Worm (Caenorhabditis elegans) whole organism, midembryonic: ENCODE data around the gene nep-1.

ENCODE experiments used
- T22C8.4 ChIP-seq: fragments of 200-800 bp; sonication (Bioruptor generic); IDR thresholded peaks from 2 replicates; pipeline ENCODE4 v1.3.6; 2022; ENCODE audit warnings: missing genetic modification characterization, missing compliant biosample characterization
- cog-1 ChIP-seq: sonication (generic microtip); optimal IDR thresholded peaks from 2 replicates; lab custom pipeline; 2016; ENCODE audit warnings: missing genetic modification characterization, missing compliant biosample characterization
- med-1 ChIP-seq: sonication (generic microtip); optimal IDR thresholded peaks from 2 replicates; lab custom pipeline; 2017; ENCODE audit warnings: missing genetic modification characterization, mild to moderate bottlenecking, missing compliant biosample characterization, antibody characterized with exemption, missing genetic modification reagents; ENCODE audit not compliant: insufficient read depth
- ref-1 ChIP-seq: fragments of 200-800 bp; sonication (Bioruptor generic); conservative IDR thresholded peaks from 2 replicates; pipeline ENCODE4 v1.3.6; 2022; ENCODE audit warnings: missing genetic modification reagents, missing genetic modification characterization, missing compliant biosample characterization
- tab-1 ChIP-seq: fragments of 200-800 bp; sonication (Bioruptor generic); IDR thresholded peaks from 2 replicates; pipeline ENCODE4 v1.3.6; 2022; ENCODE audit warnings: missing genetic modification characterization, missing compliant biosample characterization
- ztf-29 ChIP-seq: fragments of 200-800 bp; sonication (Bioruptor generic); IDR thresholded peaks from 2 replicates; pipeline ENCODE4 v1.3.6; 2022; ENCODE audit warnings: missing genetic modification reagents, missing genetic modification characterization, missing compliant biosample characterization

DNA sequence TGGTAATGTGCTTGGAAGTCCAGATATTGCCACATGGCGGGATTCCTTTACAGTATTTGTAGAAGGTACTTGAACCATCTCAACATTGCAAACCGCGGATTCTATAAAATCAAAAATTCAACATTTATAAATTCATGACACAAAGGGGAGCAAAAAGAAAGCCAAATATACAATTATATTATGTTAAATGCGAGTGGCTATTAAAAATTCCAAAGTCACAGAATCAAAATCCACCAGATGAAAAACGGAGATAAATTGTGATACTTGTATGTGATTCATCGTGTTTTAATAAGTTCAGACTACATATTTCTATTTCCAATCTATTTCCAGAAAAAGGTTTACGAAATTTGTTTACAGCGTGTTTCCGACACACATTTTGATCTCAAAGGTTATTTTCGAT, 23.5 kb downstream of the nep-1 start, which contains the start of gene din-1:
- TF ChIP-seq tab-1 (no peak), ref-1 (GFP tag; lab: Robert Waterston, UW) (no peak), med-1 (GFP tag; lab: Kevin White, UChicago) (no peak), cog-1 (tag; lab: Kevin White, UChicago) (no peak), ztf-29 (GFP tag; lab: Robert Waterston, UW) (no peak), T22C8.4 (no peak)
